Fruit fly (Drosophila melanogaster): Measurements from ENCODE around the gene GC.

The GC gene

DNA sequence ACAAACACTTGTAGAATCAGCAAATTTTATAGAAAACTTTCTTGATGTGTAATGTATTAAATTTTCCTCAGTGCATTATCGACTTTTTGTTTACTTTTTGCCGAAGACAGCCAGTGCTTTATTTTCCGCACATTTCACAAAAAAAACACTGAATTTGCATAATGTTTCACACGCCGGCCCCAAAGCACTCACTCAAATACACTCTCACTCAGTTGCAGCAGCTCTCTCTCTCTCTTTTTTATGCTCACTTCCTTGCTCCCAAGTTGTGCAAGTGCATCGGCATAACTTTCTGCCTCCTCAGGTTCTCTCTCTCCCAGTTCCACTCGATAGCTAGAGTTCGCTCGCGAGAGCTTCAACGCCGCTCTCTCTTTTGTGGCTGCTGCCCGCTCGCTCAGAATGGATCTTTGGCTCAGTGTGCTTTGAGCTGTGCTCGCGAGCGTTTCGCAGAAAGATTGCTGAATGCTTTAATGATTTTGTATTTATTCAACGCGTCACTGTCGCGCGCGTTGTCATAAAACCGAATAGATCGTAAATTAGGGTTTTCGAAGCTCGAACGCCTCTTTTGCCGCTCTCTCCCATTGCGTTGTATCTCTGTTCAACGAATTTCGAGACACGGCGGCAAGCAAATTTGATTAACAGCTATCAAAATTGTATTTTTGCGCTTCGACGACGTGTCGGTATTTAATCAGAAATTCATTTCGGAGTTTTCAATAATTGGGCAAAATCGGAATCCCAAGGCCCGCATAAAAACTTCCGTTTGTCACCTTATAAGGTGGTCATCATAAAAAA lies 42.6 kb downstream of the GC start:
- no peak for TF ChIP-seq dsf (GFP tag; optimal IDR thresholded peaks at IDR 0.05; ENCODE audit: borderline replicate concordance)
- TF ChIP-seq Rel (GFP tag; optimal IDR thresholded peaks at IDR 0.05): peak; percentile 64
- TF ChIP-seq Rel (tag; optimal IDR thresholded peaks at IDR 0.05): peak; percentile 10
- TF ChIP-seq Dif (GFP tag; optimal IDR thresholded peaks at IDR 0.05; ENCODE audit: partially characterized antibody): peak; percentile 99
- TF ChIP-seq sv (GFP tag; optimal IDR thresholded peaks at IDR 0.05): no peak
- no peak for TF ChIP-seq OdsH (GFP tag; optimal IDR thresholded peaks at IDR 0.05)
- peak; percentile 90 for TF ChIP-seq h (GFP tag; optimal IDR thresholded peaks at IDR 0.05)
- no peak for TF ChIP-seq pan (optimal IDR thresholded peaks at IDR 0.05)
- TF ChIP-seq dmrt93B (GFP tag; optimal IDR thresholded peaks at IDR 0.05): no peak
- TF ChIP-seq Myc (optimal IDR thresholded peaks at IDR 0.05): no peak
- TF ChIP-seq tai (GFP tag; optimal IDR thresholded peaks at IDR 0.05): no peak
- TF ChIP-seq Dfd (GFP tag; optimal IDR thresholded peaks at IDR 0.05): no peak
- no peak for TF ChIP-seq jim (GFP tag; optimal IDR thresholded peaks at IDR 0.05)
- peak; percentile 48 for TF ChIP-seq fru (GFP tag; optimal IDR thresholded peaks at IDR 0.05)
- TF ChIP-seq HLH106 (tag; optimal IDR thresholded peaks at IDR 0.05): no peak
- TF ChIP-seq lola (GFP tag; optimal IDR thresholded peaks at IDR 0.05): no peak
- no peak for TF ChIP-seq Abd-B (GFP tag; optimal IDR thresholded peaks at IDR 0.05)
- TF ChIP-seq psq (GFP tag; optimal IDR thresholded peaks at IDR 0.05): peak; percentile 41
- TF ChIP-seq woc (GFP tag; optimal IDR thresholded peaks at IDR 0.05): no peak
- TF ChIP-seq foxo (GFP tag; optimal IDR thresholded peaks at IDR 0.05): peak in 1 of 2 experiments; percentile 48
- TF ChIP-seq Hr83 (GFP tag; optimal IDR thresholded peaks at IDR 0.05; ENCODE audit: poor library complexity, severe bottlenecking): peak; percentile 82
- TF ChIP-seq CrebA (GFP tag; optimal IDR thresholded peaks at IDR 0.05; ENCODE audit: borderline replicate concordance): peak; percentile 86
- peak; percentile 76 for TF ChIP-seq Jra (GFP tag; optimal IDR thresholded peaks at IDR 0.05)
- TF ChIP-seq Hr78 (GFP tag; optimal IDR thresholded peaks at IDR 0.05): no peak
- TF ChIP-seq CG32264 (GFP tag; optimal IDR thresholded peaks at IDR 0.05): peak; percentile 45
- TF ChIP-seq rgr (GFP tag; optimal IDR thresholded peaks at IDR 0.05): peak; percentile 44
- TF ChIP-seq N (GFP tag; optimal IDR thresholded peaks at IDR 0.05): no peak
- no peak for TF ChIP-seq Mio (GFP tag; optimal IDR thresholded peaks at IDR 0.05)
- peak; percentile 96 to 98 for TF ChIP-seq dl (GFP tag; optimal IDR thresholded peaks at IDR 0.05; ENCODE audit: insufficient read depth in 1 of 2, partially characterized antibody in 2 of 2)
- TF ChIP-seq GATAd (GFP tag; optimal IDR thresholded peaks at IDR 0.05): no peak
- TF ChIP-seq usp (GFP tag; optimal IDR thresholded peaks at IDR 0.05): no peak
- TF ChIP-seq br (GFP tag; optimal IDR thresholded peaks at IDR 0.05): peak; percentile 49
- TF ChIP-seq Vsx2 (GFP tag; optimal IDR thresholded peaks at IDR 0.05; ENCODE audit: partially characterized antibody): peak; percentile 95
- peak; percentile 42 for TF ChIP-seq brk (GFP tag; optimal IDR thresholded peaks at IDR 0.05)
- TF ChIP-seq Sp1 (GFP tag; optimal IDR thresholded peaks at IDR 0.05): peak; percentile 37
- no peak for TF ChIP-seq ey (GFP tag; optimal IDR thresholded peaks at IDR 0.05)
- TF ChIP-seq Hnf4 (GFP tag; optimal IDR thresholded peaks at IDR 0.05): peak; percentile 35
- no peak for TF ChIP-seq CG9705 (GFP tag; optimal IDR thresholded peaks at IDR 0.05)
- peak; percentile 74 for TF ChIP-seq sage (GFP tag; optimal IDR thresholded peaks at IDR 0.05)

DNA sequence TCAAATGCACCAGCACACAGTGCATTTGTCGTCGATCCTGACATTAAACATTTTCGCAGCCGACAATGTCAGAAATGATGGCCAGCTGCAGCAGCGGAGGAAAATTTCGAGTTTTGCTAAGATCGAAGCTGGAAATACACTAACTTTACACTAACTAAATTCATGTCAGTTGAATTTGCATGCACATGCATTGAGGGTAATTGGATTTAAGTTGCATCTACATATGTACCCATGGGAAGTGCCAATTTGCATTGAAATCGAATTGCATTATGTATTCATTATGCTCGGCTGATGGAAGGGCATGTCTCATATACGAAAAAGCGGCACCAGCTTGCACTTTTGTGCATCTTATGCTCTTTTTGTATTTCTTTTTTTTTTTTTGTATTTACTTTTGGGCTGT lies 44.3 kb downstream of the GC start:
- peak; percentile 30 for TF ChIP-seq CG9705 (GFP tag; optimal IDR thresholded peaks at IDR 0.05)
- TF ChIP-seq Hr78 (GFP tag; optimal IDR thresholded peaks at IDR 0.05): no peak
- peak in 1 of 2 experiments; percentile 39 for TF ChIP-seq foxo (GFP tag; optimal IDR thresholded peaks at IDR 0.05)
- TF ChIP-seq Hr83 (GFP tag; optimal IDR thresholded peaks at IDR 0.05; ENCODE audit: poor library complexity, severe bottlenecking): no peak
- TF ChIP-seq woc (GFP tag; optimal IDR thresholded peaks at IDR 0.05): peak; percentile 72
- peak; percentile 71 for TF ChIP-seq CG32264 (GFP tag; optimal IDR thresholded peaks at IDR 0.05)
- TF ChIP-seq dmrt93B (GFP tag; optimal IDR thresholded peaks at IDR 0.05): peak; percentile 61
- peak; percentile 60 for TF ChIP-seq sage (GFP tag; optimal IDR thresholded peaks at IDR 0.05)
- no peak for TF ChIP-seq Mio (GFP tag; optimal IDR thresholded peaks at IDR 0.05)
- TF ChIP-seq h (GFP tag; optimal IDR thresholded peaks at IDR 0.05): peak; percentile 78
- peak; percentile 72 for TF ChIP-seq HLH106 (tag; optimal IDR thresholded peaks at IDR 0.05)
- no peak for TF ChIP-seq N (GFP tag; optimal IDR thresholded peaks at IDR 0.05)
- peak; percentile 38 for TF ChIP-seq ey (GFP tag; optimal IDR thresholded peaks at IDR 0.05)
- peak; percentile 46 for TF ChIP-seq br (GFP tag; optimal IDR thresholded peaks at IDR 0.05)
- TF ChIP-seq Sp1 (GFP tag; optimal IDR thresholded peaks at IDR 0.05): peak; percentile 0
